Fruit fly (Drosophila melanogaster): ENCODE measurements around the gene GC2.
A peak's percentile ranks its signal among the peaks of the same experiment; 100 is the strongest.
"Not testable (repeated sequence)": the region's sequence is repeated elsewhere in the genome, so short reads cannot be mapped to it uniquely, and the experiment has no call there.

Gene GC2

dm6 chr3R:11956444-11956843 lies 15.1 kb upstream of the GC2 start, which contains the start of gene Hsp70Aa:
Gene Hsp70Aa, minus strand, starts transcription at chr3R:11956544.
- not testable (repeated sequence) for TF ChIP-seq CG4496 (GFP tag; IDR thresholded peaks at IDR 0.05); Snoo (tag; optimal IDR thresholded peaks at IDR 0.05); CG12605 (GFP tag; IDR thresholded peaks at IDR 0.05)

dm6 chr3R:11957388-11957787 lies 14.1 kb upstream of the GC2 start:
- TF ChIP-seq CG4496 (GFP tag; IDR thresholded peaks at IDR 0.05) (no peak), gl (tag; optimal IDR thresholded peaks at IDR 0.05) (no peak), D1 (tag; optimal IDR thresholded peaks at IDR 0.05) (no peak), CG12605 (GFP tag; IDR thresholded peaks at IDR 0.05) (no peak), Pif1A (GFP tag; optimal IDR thresholded peaks at IDR 0.05) (no peak), Snoo (tag; optimal IDR thresholded peaks at IDR 0.05) (no peak), CG15710 (tag; optimal IDR thresholded peaks at IDR 0.05) (no peak), CG34367 (tag; optimal IDR thresholded peaks at IDR 0.05) (no peak), Pif1B (GFP tag; optimal IDR thresholded peaks at IDR 0.05) (no peak), EcR (GFP tag; optimal IDR thresholded peaks at IDR 0.05) (no peak), CG17806 (tag; optimal IDR thresholded peaks at IDR 0.05) (no peak), Ets98B (GFP tag; IDR thresholded peaks at IDR 0.05) (no peak), fd96Ca (GFP tag; IDR thresholded peaks at IDR 0.05) (no peak)

dm6 chr3R:11958235-11958634 lies 13.3 kb upstream of the GC2 start, which contains the start of gene Hsp70Ab:
Gene Hsp70Ab, plus strand, starts transcription at chr3R:11958535.
- not testable (repeated sequence) for TF ChIP-seq CG13204 (GFP tag; optimal IDR thresholded peaks at IDR 0.05); CG34367 (tag; optimal IDR thresholded peaks at IDR 0.05); CG12605 (GFP tag; IDR thresholded peaks at IDR 0.05)

- peak; percentile 44 for TF ChIP-seq CG17806 (tag; optimal IDR thresholded peaks at IDR 0.05)
- TF ChIP-seq CG4496 (GFP tag; IDR thresholded peaks at IDR 0.05) = peak; percentile 61; the same call in 2 of the 3 replicates
- TF ChIP-seq Snoo (tag; optimal IDR thresholded peaks at IDR 0.05) = peak; percentile 16
- peak; percentile 64 for TF ChIP-seq CG15710 (tag; optimal IDR thresholded peaks at IDR 0.05)
- TF ChIP-seq Pif1B (GFP tag; optimal IDR thresholded peaks at IDR 0.05) = no peak
- TF ChIP-seq CG32121 (GFP tag; IDR thresholded peaks at IDR 0.05) = peak; percentile 21; the same call in 1 of the 2 replicates
- TF ChIP-seq EcR (GFP tag; optimal IDR thresholded peaks at IDR 0.05) = peak; percentile 67
- TF ChIP-seq CG8301 (tag; optimal IDR thresholded peaks at IDR 0.05) = peak; percentile 39
- TF ChIP-seq D1 (tag; optimal IDR thresholded peaks at IDR 0.05) = no peak
- no peak for TF ChIP-seq Pif1A (GFP tag; optimal IDR thresholded peaks at IDR 0.05)
- TF ChIP-seq CG34367 (tag; optimal IDR thresholded peaks at IDR 0.05) = peak; percentile 7
- peak; percentile 44 for TF ChIP-seq CG9948 (tag; optimal IDR thresholded peaks at IDR 0.05)
- TF ChIP-seq CG8159 (tag; optimal IDR thresholded peaks at IDR 0.05) = peak; percentile 60
These were observed 8.7 kb upstream of the GC2 start, which contains the start of the genes CG3281 and aurA for dm6 chr3R:11962739-11963214. Gene CG3281, minus strand, starts transcription at chr3R:11962805. Gene aurA, plus strand, starts transcription at chr3R:11963124.

- no peak for TF ChIP-seq CG9948 (tag; optimal IDR thresholded peaks at IDR 0.05)
These were observed 7.5 kb upstream of the GC2 start for dm6 chr3R:11964000-11964399.

dm6 chr3R:11967262-11968029 lies 4.0 kb upstream of the GC2 start, which contains the start of the genes CG12213 and GC1:
Gene CG12213, minus strand, starts transcription at chr3R:11967691.
Gene GC1, plus strand, starts transcription at chr3R:11967708.
- TF ChIP-seq rn (GFP tag; IDR thresholded peaks at IDR 0.05) (no peak), CG10348 (GFP tag; IDR thresholded peaks at IDR 0.05) (0 out of 2 replicates have a peak, but pooled peaks have one; percentile 16), Pif1B (GFP tag; optimal IDR thresholded peaks at IDR 0.05) (no peak), CG32121 (GFP tag; IDR thresholded peaks at IDR 0.05) (no peak; the same call in 1 of the 2 replicates), Snoo (tag; optimal IDR thresholded peaks at IDR 0.05) (peak; percentile 4), CG12605 (GFP tag; IDR thresholded peaks at IDR 0.05) (no peak), Pif1A (GFP tag; optimal IDR thresholded peaks at IDR 0.05) (no peak), CG34367 (tag; optimal IDR thresholded peaks at IDR 0.05) (peak; percentile 8), CG15710 (tag; optimal IDR thresholded peaks at IDR 0.05) (peak; percentile 24), fd96Ca (GFP tag; IDR thresholded peaks at IDR 0.05) (no peak), D1 (tag; optimal IDR thresholded peaks at IDR 0.05) (no peak), Ets98B (GFP tag; IDR thresholded peaks at IDR 0.05) (0 out of 2 replicates have a peak, but pooled peaks have one; percentile 10), CG17806 (tag; optimal IDR thresholded peaks at IDR 0.05) (no peak), CG9948 (tag; optimal IDR thresholded peaks at IDR 0.05) (peak; percentile 13), CG4496 (GFP tag; IDR thresholded peaks at IDR 0.05) (no peak), CG14655 (GFP tag; optimal IDR thresholded peaks at IDR 0.05) (no peak), CG13204 (GFP tag; optimal IDR thresholded peaks at IDR 0.05) (no peak), CG8301 (tag; optimal IDR thresholded peaks at IDR 0.05) (no peak), gl (tag; optimal IDR thresholded peaks at IDR 0.05) (no peak), EcR (GFP tag; optimal IDR thresholded peaks at IDR 0.05) (peak; percentile 1), CG8159 (tag; optimal IDR thresholded peaks at IDR 0.05) (peak; percentile 35)
